Worm (Caenorhabditis elegans): ENCODE data around the gene Y69H2.7.
A peak's percentile ranks its signal among the peaks of the same experiment; 100 is the strongest.

Gene Y69H2.7

ce11 chrV:18667179-18667578, 22.6 kb upstream of the Y69H2.7 start:
- TF ChIP-seq B0310.2 (tag; optimal IDR thresholded peaks at IDR 0.05) = no peak
- no peak for TF ChIP-seq hmbx-1 (tag; optimal IDR thresholded peaks at IDR 0.05)
- TF ChIP-seq tbx-37 (GFP tag; conservative IDR thresholded peaks at IDR 0.05) = no peak
- TF ChIP-seq ets-7 (tag; optimal IDR thresholded peaks at IDR 0.05) = no peak
- no peak for TF ChIP-seq tra-4 (tag; optimal IDR thresholded peaks at IDR 0.05)
- no peak for TF ChIP-seq F13C5.2 (tag; optimal IDR thresholded peaks at IDR 0.05)
- TF ChIP-seq hmg-4 (GFP tag; optimal IDR thresholded peaks at IDR 0.05) = no peak
- no peak for TF ChIP-seq ceh-36 (tag; optimal IDR thresholded peaks at IDR 0.05)
- TF ChIP-seq ama-1 (optimal IDR thresholded peaks at IDR 0.05) = no peak
- no peak for TF ChIP-seq hnd-1 (tag; optimal IDR thresholded peaks at IDR 0.05)
- TF ChIP-seq scrt-1 (GFP tag; IDR thresholded peaks at IDR 0.05) = no peak
- no peak for TF ChIP-seq flt-1 (GFP tag; IDR thresholded peaks at IDR 0.05)

ce11 chrV:18670017-18670416, 19.8 kb upstream of the Y69H2.7 start, which contains the start of gene Y69H2.10:
Gene Y69H2.10, plus strand, starts transcription at chrV:18670317.
- TF ChIP-seq sea-1 (GFP tag; conservative IDR thresholded peaks at IDR 0.05) (no peak), hnd-1 (tag; optimal IDR thresholded peaks at IDR 0.05) (no peak), tbx-11 (GFP tag; IDR thresholded peaks at IDR 0.05) (no peak), F13C5.2 (tag; optimal IDR thresholded peaks at IDR 0.05) (no peak), ceh-36 (tag; optimal IDR thresholded peaks at IDR 0.05) (no peak), B0310.2 (tag; optimal IDR thresholded peaks at IDR 0.05) (no peak), ceh-13 (GFP tag; optimal IDR thresholded peaks at IDR 0.05) (no peak), flt-1 (GFP tag; IDR thresholded peaks at IDR 0.05) (no peak), ama-1 (optimal IDR thresholded peaks at IDR 0.05) (no peak), hmbx-1 (tag; optimal IDR thresholded peaks at IDR 0.05) (no peak), tbx-37 (GFP tag; conservative IDR thresholded peaks at IDR 0.05) (no peak), tra-4 (tag; optimal IDR thresholded peaks at IDR 0.05) (no peak), ets-7 (tag; optimal IDR thresholded peaks at IDR 0.05) (no peak), pes-1 (GFP tag; IDR thresholded peaks at IDR 0.05) (no peak), aly-1 (tag; optimal IDR thresholded peaks at IDR 0.05) (no peak), scrt-1 (GFP tag; IDR thresholded peaks at IDR 0.05) (no peak), hmg-4 (GFP tag; optimal IDR thresholded peaks at IDR 0.05) (no peak)

- TF ChIP-seq F13C5.2 (tag; optimal IDR thresholded peaks at IDR 0.05) = no peak
- TF ChIP-seq aly-1 (tag; optimal IDR thresholded peaks at IDR 0.05) = peak; percentile 27
These were observed 18.0 kb upstream of the Y69H2.7 start for ce11 chrV:18671811-18672210.

- TF ChIP-seq F13C5.2 (tag; optimal IDR thresholded peaks at IDR 0.05) = no peak
- no peak for TF ChIP-seq tra-4 (tag; optimal IDR thresholded peaks at IDR 0.05)
- no peak for TF ChIP-seq flt-1 (GFP tag; IDR thresholded peaks at IDR 0.05)
- TF ChIP-seq ets-7 (tag; optimal IDR thresholded peaks at IDR 0.05) = no peak
- TF ChIP-seq scrt-1 (GFP tag; IDR thresholded peaks at IDR 0.05) = no peak
- no peak for TF ChIP-seq hmg-4 (GFP tag; optimal IDR thresholded peaks at IDR 0.05)
- TF ChIP-seq tbx-11 (GFP tag; IDR thresholded peaks at IDR 0.05) = no peak
- no peak for TF ChIP-seq hnd-1 (tag; optimal IDR thresholded peaks at IDR 0.05)
- no peak for TF ChIP-seq B0310.2 (tag; optimal IDR thresholded peaks at IDR 0.05)
- no peak for TF ChIP-seq aly-1 (tag; optimal IDR thresholded peaks at IDR 0.05)
- no peak for TF ChIP-seq sea-1 (GFP tag; conservative IDR thresholded peaks at IDR 0.05)
These were observed 15.4 kb upstream of the Y69H2.7 start for ce11 chrV:18674367-18674766.

ce11 chrV:18684455-18684987, 5.3 kb upstream of the Y69H2.7 start, which contains the start of gene Y69H2.17:
Gene Y69H2.17, plus strand, starts transcription at chrV:18684937.
- TF ChIP-seq F13C5.2 (tag; optimal IDR thresholded peaks at IDR 0.05) (no peak), ama-1 (optimal IDR thresholded peaks at IDR 0.05) (no peak), pes-1 (GFP tag; IDR thresholded peaks at IDR 0.05) (no peak), aly-1 (tag; optimal IDR thresholded peaks at IDR 0.05) (no peak)

- TF ChIP-seq flt-1 (GFP tag; IDR thresholded peaks at IDR 0.05) (no peak), tbx-11 (GFP tag; IDR thresholded peaks at IDR 0.05) (no peak), pes-1 (GFP tag; IDR thresholded peaks at IDR 0.05) (no peak), F13C5.2 (tag; optimal IDR thresholded peaks at IDR 0.05) (no peak), sea-1 (GFP tag; conservative IDR thresholded peaks at IDR 0.05) (no peak), aly-1 (tag; optimal IDR thresholded peaks at IDR 0.05) (no peak), B0310.2 (tag; optimal IDR thresholded peaks at IDR 0.05) (no peak), hmbx-1 (tag; optimal IDR thresholded peaks at IDR 0.05) (no peak), tra-4 (tag; optimal IDR thresholded peaks at IDR 0.05) (no peak)
These were observed 2.4 kb upstream of the Y69H2.7 start for ce11 chrV:18687361-18687760.

ce11 chrV:18695469-18695868, 5.7 kb downstream of the Y69H2.7 start:
- TF ChIP-seq pes-1 (GFP tag; IDR thresholded peaks at IDR 0.05) = no peak
- TF ChIP-seq hnd-1 (tag; optimal IDR thresholded peaks at IDR 0.05) = no peak
- no peak for TF ChIP-seq tra-4 (tag; optimal IDR thresholded peaks at IDR 0.05)
- no peak for TF ChIP-seq hmbx-1 (tag; optimal IDR thresholded peaks at IDR 0.05)
- TF ChIP-seq tbx-11 (GFP tag; IDR thresholded peaks at IDR 0.05) = no peak
- no peak for TF ChIP-seq flt-1 (GFP tag; IDR thresholded peaks at IDR 0.05)
- TF ChIP-seq ets-7 (tag; optimal IDR thresholded peaks at IDR 0.05) = no peak
- TF ChIP-seq hmg-4 (GFP tag; optimal IDR thresholded peaks at IDR 0.05) = no peak
- no peak for TF ChIP-seq tbx-37 (GFP tag; conservative IDR thresholded peaks at IDR 0.05)
- no peak for TF ChIP-seq ceh-36 (tag; optimal IDR thresholded peaks at IDR 0.05)
- no peak for TF ChIP-seq F13C5.2 (tag; optimal IDR thresholded peaks at IDR 0.05)
- no peak for TF ChIP-seq sea-1 (GFP tag; conservative IDR thresholded peaks at IDR 0.05)
- TF ChIP-seq ceh-13 (GFP tag; optimal IDR thresholded peaks at IDR 0.05) = no peak

ce11 chrV:18699326-18699725, 9.5 kb downstream of the Y69H2.7 start, which contains the start of gene nhr-241:
Gene nhr-241, plus strand, starts transcription at chrV:18699451.
- TF ChIP-seq ets-7 (tag; optimal IDR thresholded peaks at IDR 0.05) = no peak
- TF ChIP-seq ceh-13 (GFP tag; optimal IDR thresholded peaks at IDR 0.05) = no peak
- TF ChIP-seq hmg-4 (GFP tag; optimal IDR thresholded peaks at IDR 0.05) = no peak
- TF ChIP-seq F13C5.2 (tag; optimal IDR thresholded peaks at IDR 0.05) = no peak
- no peak for TF ChIP-seq aly-1 (tag; optimal IDR thresholded peaks at IDR 0.05)
- TF ChIP-seq hnd-1 (tag; optimal IDR thresholded peaks at IDR 0.05) = no peak
- TF ChIP-seq scrt-1 (GFP tag; IDR thresholded peaks at IDR 0.05) = no peak
- no peak for TF ChIP-seq flt-1 (GFP tag; IDR thresholded peaks at IDR 0.05)
- no peak for TF ChIP-seq hmbx-1 (tag; optimal IDR thresholded peaks at IDR 0.05)
- TF ChIP-seq pes-1 (GFP tag; IDR thresholded peaks at IDR 0.05) = no peak
- no peak for TF ChIP-seq sea-1 (GFP tag; conservative IDR thresholded peaks at IDR 0.05)
- TF ChIP-seq tbx-37 (GFP tag; conservative IDR thresholded peaks at IDR 0.05) = no peak
- TF ChIP-seq ceh-36 (tag; optimal IDR thresholded peaks at IDR 0.05) = no peak

Data from whole organism, early embryonic.